Worm (Caenorhabditis elegans): ENCODE results near the gene K07F5.22.
A peak's percentile ranks its signal among the peaks of the same experiment; 100 is the strongest.

The K07F5.22 gene

ce11 chrIV:9825196-9825744 lies 39.6 kb upstream of the K07F5.22 start, which contains the start of gene mtr-4 (continued):
- no peak for TF ChIP-seq die-1 (tag; optimal IDR thresholded peaks at IDR 0.05)
- TF ChIP-seq K11D2.4 (GFP tag; IDR thresholded peaks at IDR 0.05), result no peak
- peak; percentile 71 for TF ChIP-seq attf-5 (GFP tag; optimal IDR thresholded peaks at IDR 0.05)
- TF ChIP-seq ceh-100 (GFP tag; IDR thresholded peaks at IDR 0.05), result peak; percentile 43
- TF ChIP-seq lin-35 (GFP tag; optimal IDR thresholded peaks at IDR 0.05), result no peak
- no peak for TF ChIP-seq gei-17 (GFP tag; optimal IDR thresholded peaks at IDR 0.05)
- peak; percentile 27 for TF ChIP-seq snpc-3.4 (tag; optimal IDR thresholded peaks at IDR 0.05)
- no peak for TF ChIP-seq C06A6.2 (GFP tag; conservative IDR thresholded peaks at IDR 0.05)
- TF ChIP-seq lin-54 (GFP tag; optimal IDR thresholded peaks at IDR 0.05), result peak; percentile 62
- TF ChIP-seq rcor-1 (GFP tag; IDR thresholded peaks at IDR 0.05), result peak; percentile 69
- no peak for TF ChIP-seq ceh-79 (tag; optimal IDR thresholded peaks at IDR 0.05)
- TF ChIP-seq unc-62 (GFP tag; optimal IDR thresholded peaks at IDR 0.05), result no peak
- TF ChIP-seq aptf-2 (GFP tag; conservative IDR thresholded peaks at IDR 0.05), result no peak
- TF ChIP-seq egrh-3 (GFP tag; IDR thresholded peaks at IDR 0.05), result no peak
- TF ChIP-seq nfya-2 (GFP tag; IDR thresholded peaks at IDR 0.05), result no peak
- no peak for TF ChIP-seq F37B4.10 (GFP tag; IDR thresholded peaks at IDR 0.05)
- TF ChIP-seq tbx-9 (tag; optimal IDR thresholded peaks at IDR 0.05; ENCODE audit: borderline replicate concordance), result no peak
- no peak for TF ChIP-seq let-607 (tag; optimal IDR thresholded peaks at IDR 0.05)
- no peak for TF ChIP-seq pha-4 (tag; optimal IDR thresholded peaks at IDR 0.05)
- TF ChIP-seq chd-7 (tag; optimal IDR thresholded peaks at IDR 0.05), result no peak
- no peak for TF ChIP-seq lin-26 (GFP tag; IDR thresholded peaks at IDR 0.05)
- no peak for TF ChIP-seq sptf-2 (GFP tag; optimal IDR thresholded peaks at IDR 0.05)
- TF ChIP-seq F55B11.4 (tag; optimal IDR thresholded peaks at IDR 0.05; ENCODE audit: borderline replicate concordance, insufficient read depth), result no peak
- no peak for TF ChIP-seq ZK185.1 (tag; optimal IDR thresholded peaks at IDR 0.05; ENCODE audit: poor library complexity, severe bottlenecking)
- no peak for TF ChIP-seq hlh-12 (tag; optimal IDR thresholded peaks at IDR 0.05)
- TF ChIP-seq let-526 (GFP tag; IDR thresholded peaks at IDR 0.05), result no peak
- TF ChIP-seq Y56A3A.18 (GFP tag; IDR thresholded peaks at IDR 0.05), result no peak
- TF ChIP-seq ceh-27 (GFP tag; optimal IDR thresholded peaks at IDR 0.05), result no peak
- no peak for TF ChIP-seq sea-2 (GFP tag; IDR thresholded peaks at IDR 0.05)
- TF ChIP-seq nhr-90 (tag; optimal IDR thresholded peaks at IDR 0.05), result no peak
- no peak for TF ChIP-seq F39B2.1 (GFP tag; IDR thresholded peaks at IDR 0.05)
- TF ChIP-seq hrde-1 (tag; optimal IDR thresholded peaks at IDR 0.05; ENCODE audit: borderline replicate concordance), result no peak
- no peak for TF ChIP-seq cebp-2 (GFP tag; IDR thresholded peaks at IDR 0.05)
- TF ChIP-seq madf-6 (GFP tag; IDR thresholded peaks at IDR 0.05), result peak; percentile 96
- no peak for TF ChIP-seq rpc-1 (optimal IDR thresholded peaks at IDR 0.05)
- TF ChIP-seq rpc-1 (tag; optimal IDR thresholded peaks at IDR 0.05), result no peak
- TF ChIP-seq atf-7 (tag; optimal IDR thresholded peaks at IDR 0.05), result no peak
- no peak for TF ChIP-seq cebp-1 (GFP tag; IDR thresholded peaks at IDR 0.05)
- no peak for TF ChIP-seq cebp-1 (tag; optimal IDR thresholded peaks at IDR 0.05)
- peak; percentile 23; the same call in 1 of the 2 replicates for TF ChIP-seq C17E4.6 (GFP tag; IDR thresholded peaks at IDR 0.05)
- peak; percentile 77 for TF ChIP-seq ceh-91 (GFP tag; IDR thresholded peaks at IDR 0.05)
- TF ChIP-seq unc-130 (GFP tag; optimal IDR thresholded peaks at IDR 0.05), result no peak
- no peak for TF ChIP-seq Y67H2A.10 (GFP tag; conservative IDR thresholded peaks at IDR 0.05)
- TF ChIP-seq madf-10 (tag; optimal IDR thresholded peaks at IDR 0.05), result no peak
- peak; percentile 64; the same call in 1 of the 2 replicates for TF ChIP-seq madf-3 (GFP tag; IDR thresholded peaks at IDR 0.05)
- no peak for TF ChIP-seq nfyb-1 (GFP tag; IDR thresholded peaks at IDR 0.05)
- peak; percentile 74 for TF ChIP-seq efl-1 (GFP tag; optimal IDR thresholded peaks at IDR 0.05)
- no peak for TF ChIP-seq B0261.1 (tag; optimal IDR thresholded peaks at IDR 0.05)
- peak; percentile 34 for TF ChIP-seq athp-1 (tag; optimal IDR thresholded peaks at IDR 0.05)
